Fruit fly (Drosophila melanogaster) ovary, adult (tissue): ENCODE data around the gene CG34454.

ENCODE experiments used
- CG17801 ChIP-seq: fragments of 200-800 bp; optimal IDR thresholded peaks from 2 replicates; lab custom pipeline; 2019; ENCODE audit warnings: missing biosample characterization, mild to moderate bottlenecking, missing genetic modification characterization, moderate library complexity; ENCODE audit not compliant: partially characterized antibody

Gene CG34454

DNA sequence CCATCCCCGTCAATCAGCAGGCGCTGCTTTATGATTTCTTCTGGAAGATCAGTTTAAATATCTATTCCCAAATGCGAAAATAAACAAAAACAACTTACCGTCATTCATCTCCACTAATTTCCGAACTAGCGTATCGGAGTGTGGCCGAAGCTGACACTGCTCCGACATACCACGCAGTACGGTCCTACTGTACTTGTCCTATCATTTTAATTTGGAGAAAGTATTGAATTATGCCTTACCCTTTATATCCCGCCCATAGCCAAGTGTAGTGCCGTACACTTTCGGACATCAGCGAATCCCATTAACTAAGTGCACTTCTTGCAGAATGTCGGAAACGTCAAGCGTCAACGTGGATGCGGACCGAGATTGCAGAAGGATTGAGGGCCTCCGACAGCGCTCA is 19.6 kb downstream of the CG34454 start, which contains the start of the genes thoc7 and Dis3l2:
thoc7 (minus strand) TSS at position 168 of the 400 bp plus-strand sequence.
Dis3l2 (plus strand) TSS at position 190 of the 400 bp plus-strand sequence.
- peak; percentile 11 for TF ChIP-seq CG17801 (GFP tag; lab: Kevin White, UChicago)

dm6 chr3L:211200-211599 is 20.9 kb downstream of the CG34454 start, which contains the start of gene Prp4k:
Prp4k (minus strand) TSS chr3L:211457.
- TF ChIP-seq CG17801 (GFP tag; lab: Kevin White, UChicago), result peak; percentile 40

dm6 chr3L:205723-206284 is 26.3 kb downstream of the CG34454 start, which contains the start of the genes Gk1 and CG13876:
Gk1 (minus strand) TSS chr3L:205844.
CG13876 (plus strand) TSS chr3L:206134.
- peak; percentile 99 for TF ChIP-seq CG17801 (GFP tag; lab: Kevin White, UChicago)

DNA sequence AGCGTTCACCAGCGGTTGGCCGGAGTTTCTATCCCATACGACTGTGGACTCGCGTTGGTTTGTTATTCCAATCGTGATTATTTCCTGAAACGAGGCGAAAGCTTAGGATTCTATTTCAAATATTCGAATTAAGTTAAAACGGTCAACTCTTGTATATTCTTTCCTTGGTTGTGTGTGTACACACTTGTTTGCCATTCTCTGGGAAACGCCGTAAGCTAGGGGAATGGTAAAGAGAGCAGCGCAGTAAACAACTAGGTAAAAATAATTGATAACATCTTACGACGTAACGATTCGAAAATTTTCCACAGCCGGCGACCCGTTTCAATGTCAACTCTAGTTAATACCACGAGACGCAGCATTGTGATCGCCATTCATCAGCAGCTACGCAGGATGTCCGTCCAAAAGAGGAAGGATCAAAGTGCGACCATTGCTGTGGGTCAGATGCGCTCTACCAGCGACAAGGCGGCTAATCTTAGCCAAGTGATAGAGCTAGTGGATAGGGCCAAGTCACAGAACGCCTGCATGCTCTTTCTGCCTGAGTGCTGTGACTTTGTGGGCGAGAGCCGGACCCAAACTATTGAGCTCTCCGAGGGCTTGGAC is 28.5 kb downstream of the CG34454 start, which contains the start of gene NitFhit:
NitFhit (plus strand) TSS at position 195 of the 600 bp plus-strand sequence.
- TF ChIP-seq CG17801 (GFP tag; lab: Kevin White, UChicago), result no peak

DNA sequence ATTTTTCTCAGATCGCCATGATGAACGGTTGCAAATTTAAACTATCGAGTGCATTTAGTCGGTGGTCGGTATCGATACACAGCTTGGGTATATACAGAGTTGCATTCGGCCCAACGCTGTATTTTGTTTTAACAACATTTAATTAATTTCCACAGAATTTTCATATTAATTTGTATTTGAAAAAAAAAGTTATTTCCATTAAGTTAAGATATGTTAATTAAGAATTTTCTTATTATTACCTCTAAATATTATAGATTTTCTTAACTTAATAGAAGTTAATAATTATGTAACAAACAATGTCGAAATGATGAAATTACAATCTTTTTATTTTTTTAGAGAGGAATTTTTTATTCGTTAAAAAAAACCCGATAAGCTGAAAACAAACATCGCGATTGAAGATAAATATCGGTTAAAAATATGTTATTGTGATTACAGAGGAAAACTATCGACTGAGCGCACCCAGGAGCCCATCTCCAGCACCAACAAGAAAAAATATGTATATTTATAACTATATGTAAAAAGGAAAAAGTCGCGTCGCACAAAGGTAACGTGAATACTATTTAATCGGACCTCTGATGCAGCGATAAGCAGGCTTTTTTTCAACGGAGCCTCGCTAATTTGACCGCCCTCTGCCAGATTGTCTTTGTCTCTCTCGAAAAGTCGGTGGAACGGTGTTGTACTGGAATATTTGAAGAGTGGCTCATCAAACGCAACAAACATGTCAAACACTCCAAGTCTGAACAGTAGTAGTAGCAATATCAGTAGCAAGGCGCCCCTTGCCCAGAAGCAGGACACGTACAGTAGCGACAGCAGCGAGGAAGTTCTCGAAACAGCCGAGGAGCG is 32.2 kb downstream of the CG34454 start, which contains the start of the genes rno and mri:
rno (minus strand) TSS at position 9 of the 843 bp plus-strand sequence.
mri (plus strand) TSS at position 421 of the 843 bp plus-strand sequence.
- peak; percentile 76 for TF ChIP-seq CG17801 (GFP tag; lab: Kevin White, UChicago)

DNA sequence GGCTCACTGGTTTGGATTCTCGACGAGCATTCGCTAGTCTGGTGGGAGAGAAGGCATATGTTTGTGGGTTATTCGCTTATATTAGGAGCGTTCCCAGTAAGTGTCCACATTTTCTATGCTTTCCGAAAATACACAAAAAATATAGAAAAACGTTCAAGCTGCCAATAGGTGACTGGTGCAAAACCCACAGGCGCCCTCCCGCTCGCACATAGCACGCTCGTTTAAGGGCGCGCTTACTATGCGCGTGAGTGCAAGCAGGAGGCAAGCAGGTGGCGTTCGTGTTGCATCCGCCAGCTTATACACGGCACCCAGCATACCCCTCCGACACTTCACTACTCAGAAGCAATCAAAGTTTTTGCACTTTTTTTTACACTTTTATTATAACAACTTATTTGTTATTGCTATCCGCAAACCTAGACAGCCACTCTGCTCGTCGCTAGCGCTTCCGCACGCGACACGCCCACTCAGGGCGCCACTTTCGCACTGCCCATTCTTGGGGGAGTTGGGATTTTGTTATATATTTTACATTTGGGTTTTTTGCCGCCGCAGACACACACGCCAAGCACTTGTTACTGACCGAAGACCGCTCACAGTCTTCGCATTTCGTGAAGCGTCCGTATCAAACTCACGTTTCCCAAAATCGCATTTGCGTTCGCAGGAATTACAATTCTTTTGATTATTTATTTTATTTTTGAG is 33.0 kb downstream of the CG34454 start:
- TF ChIP-seq CG17801 (GFP tag; lab: Kevin White, UChicago), result no peak

- TF ChIP-seq CG17801 (GFP tag; lab: Kevin White, UChicago), result peak; percentile 87
Measured at dm6 chr3L:184251-184650, 47.9 kb downstream of the CG34454 start, which contains the start of the genes CG34140, Mkp and Mtch. CG34140 (minus strand) TSS chr3L:184424. Mkp (minus strand) TSS chr3L:184540. Mtch (plus strand) TSS chr3L:184626.
